Fruit fly (Drosophila melanogaster): ENCODE measurements around the gene tzn.
A peak's percentile ranks its signal among the peaks of the same experiment; 100 is the strongest.

tzn gene

dm6 chr3L:20787835-20788380 lies 10.5 kb upstream of the tzn start, which contains the start of gene CG11396 (continued):
- TF ChIP-seq tll (GFP tag; optimal IDR thresholded peaks at IDR 0.05) (no peak), CG13624 (GFP tag; optimal IDR thresholded peaks at IDR 0.05) (peak; percentile 14), CG2129 (GFP tag; IDR thresholded peaks at IDR 0.05; ENCODE audit: partially characterized antibody) (peak; percentile 74), CG32532 (GFP tag; IDR thresholded peaks at IDR 0.05) (no peak), Ets97D (GFP tag; optimal IDR thresholded peaks at IDR 0.05) (peak; percentile 20), CG33557 (GFP tag; optimal IDR thresholded peaks at IDR 0.05) (no peak), CG4424 (GFP tag; optimal IDR thresholded peaks at IDR 0.05) (no peak), grn (GFP tag; optimal IDR thresholded peaks at IDR 0.05) (no peak), fd64A (GFP tag; optimal IDR thresholded peaks at IDR 0.05) (no peak), CG1792 (GFP tag; optimal IDR thresholded peaks at IDR 0.05) (no peak), Doc3 (GFP tag; IDR thresholded peaks at IDR 0.05; ENCODE audit: partially characterized antibody) (peak; percentile 90), crc (GFP tag; optimal IDR thresholded peaks at IDR 0.05) (no peak), inv (GFP tag; IDR thresholded peaks at IDR 0.05; ENCODE audit: partially characterized antibody) (peak; percentile 90), CG10959 (GFP tag; IDR thresholded peaks at IDR 0.05) (no peak), tna (GFP tag; IDR thresholded peaks at IDR 0.05; ENCODE audit: partially characterized antibody) (peak; percentile 92), Adf1 (GFP tag; IDR thresholded peaks at IDR 0.05) (peak; percentile 40; the same call in 1 of the 2 replicates), CG2116 (GFP tag; optimal IDR thresholded peaks at IDR 0.05) (peak; percentile 59), bigmax (GFP tag; optimal IDR thresholded peaks at IDR 0.05) (no peak), CG16813 (GFP tag; IDR thresholded peaks at IDR 0.05; ENCODE audit: partially characterized antibody) (peak; percentile 90), CG6765 (GFP tag; optimal IDR thresholded peaks at IDR 0.05) (no peak), kay (GFP tag; optimal IDR thresholded peaks at IDR 0.05) (no peak), Dll (GFP tag; IDR thresholded peaks at IDR 0.05; ENCODE audit: partially characterized antibody) (peak; percentile 94), nmo (GFP tag; optimal IDR thresholded peaks at IDR 0.05) (no peak), nom (GFP tag; optimal IDR thresholded peaks at IDR 0.05) (peak; percentile 8), CG4707 (GFP tag; optimal IDR thresholded peaks at IDR 0.05) (no peak), Asciz (GFP tag; optimal IDR thresholded peaks at IDR 0.05) (no peak), Rfx (GFP tag; IDR thresholded peaks at IDR 0.05) (peak; percentile 58), CG7987 (GFP tag; optimal IDR thresholded peaks at IDR 0.05) (no peak), Trl (optimal IDR thresholded peaks at IDR 0.05) (no peak), Trl (GFP tag; optimal IDR thresholded peaks at IDR 0.05) (no peak), CG11504 (tag; optimal IDR thresholded peaks at IDR 0.05) (no peak), dimm (GFP tag; IDR thresholded peaks at IDR 0.05) (no peak), amos (GFP tag; IDR thresholded peaks at IDR 0.05; ENCODE audit: partially characterized antibody) (peak; percentile 97), CG13424 (tag; optimal IDR thresholded peaks at IDR 0.05) (no peak), CG3726 (GFP tag; IDR thresholded peaks at IDR 0.05) (no peak), trh (GFP tag; optimal IDR thresholded peaks at IDR 0.05) (no peak), CG6791 (GFP tag; IDR thresholded peaks at IDR 0.05; ENCODE audit: partially characterized antibody) (peak; percentile 96), CG32767 (GFP tag; IDR thresholded peaks at IDR 0.05) (no peak), Med (GFP tag) (peak; percentile 81), CG8089 (GFP tag; optimal IDR thresholded peaks at IDR 0.05) (no peak), CG17802 (tag; optimal IDR thresholded peaks at IDR 0.05) (no peak), CG17829 (tag; optimal IDR thresholded peaks at IDR 0.05) (peak; percentile 0), CG34422 (GFP tag; IDR thresholded peaks at IDR 0.05) (no peak), Dp (GFP tag; optimal IDR thresholded peaks at IDR 0.05) (peak; percentile 95), lmd (GFP tag; IDR thresholded peaks at IDR 0.05) (no peak), Sry-δ (GFP tag; optimal IDR thresholded peaks at IDR 0.05) (peak; percentile 94), Hr3 (GFP tag; optimal IDR thresholded peaks at IDR 0.05) (no peak), mld (GFP tag; IDR thresholded peaks at IDR 0.05; ENCODE audit: partially characterized antibody) (peak; percentile 91), CG8290 (GFP tag; optimal IDR thresholded peaks at IDR 0.05) (peak; percentile 24), CG8290 (tag; optimal IDR thresholded peaks at IDR 0.05) (no peak)
